Fruit fly (Drosophila melanogaster) whole organism, adult: ENCODE results near the gene MICAL-like.
A peak's percentile ranks its signal among the peaks of the same experiment; 100 is the strongest.

Experiments used
- CG11617 ChIP-seq: fragments of 200-800 bp; sonication (Bioruptor generic); optimal IDR thresholded peaks from 2 replicates; lab custom pipeline; 2017; ENCODE audit warnings: mild to moderate bottlenecking, missing biosample characterization, missing genetic modification reagents, missing genetic modification characterization
- CG14711 ChIP-seq: fragments of 200-800 bp; sonication (Bioruptor generic); optimal IDR thresholded peaks from 2 replicates; lab custom pipeline; 2018; ENCODE audit warnings: missing biosample characterization, mild to moderate bottlenecking, missing genetic modification characterization, moderate library complexity
- CG1620 ChIP-seq: fragments of 200-800 bp; sonication (Bioruptor generic); optimal IDR thresholded peaks from 2 replicates; lab custom pipeline; 2016; ENCODE audit warnings: missing biosample characterization, missing genetic modification characterization
- Hr96 ChIP-seq: fragments of 200-800 bp; sonication (Bioruptor generic); optimal IDR thresholded peaks from 2 replicates; lab custom pipeline; 2016; ENCODE audit warnings: missing biosample characterization, missing genetic modification characterization
- bab1 ChIP-seq: fragments of 200-800 bp; sonication (Bioruptor generic); optimal IDR thresholded peaks from 3 replicates; lab custom pipeline; 2019; ENCODE audit warnings: missing biosample characterization, mild to moderate bottlenecking, missing genetic modification characterization, moderate library complexity
- kay ChIP-seq: fragments of 200-800 bp; sonication (Bioruptor generic); peaks from one replicate; lab custom pipeline; 2016; ENCODE audit warnings: missing biosample characterization, missing genetic modification characterization, borderline replicate concordance
- toe ChIP-seq: fragments of 200-800 bp; sonication (Bioruptor generic); optimal IDR thresholded peaks from 2 replicates; lab custom pipeline; 2016; ENCODE audit warnings: missing biosample characterization, missing genetic modification characterization

DNA sequence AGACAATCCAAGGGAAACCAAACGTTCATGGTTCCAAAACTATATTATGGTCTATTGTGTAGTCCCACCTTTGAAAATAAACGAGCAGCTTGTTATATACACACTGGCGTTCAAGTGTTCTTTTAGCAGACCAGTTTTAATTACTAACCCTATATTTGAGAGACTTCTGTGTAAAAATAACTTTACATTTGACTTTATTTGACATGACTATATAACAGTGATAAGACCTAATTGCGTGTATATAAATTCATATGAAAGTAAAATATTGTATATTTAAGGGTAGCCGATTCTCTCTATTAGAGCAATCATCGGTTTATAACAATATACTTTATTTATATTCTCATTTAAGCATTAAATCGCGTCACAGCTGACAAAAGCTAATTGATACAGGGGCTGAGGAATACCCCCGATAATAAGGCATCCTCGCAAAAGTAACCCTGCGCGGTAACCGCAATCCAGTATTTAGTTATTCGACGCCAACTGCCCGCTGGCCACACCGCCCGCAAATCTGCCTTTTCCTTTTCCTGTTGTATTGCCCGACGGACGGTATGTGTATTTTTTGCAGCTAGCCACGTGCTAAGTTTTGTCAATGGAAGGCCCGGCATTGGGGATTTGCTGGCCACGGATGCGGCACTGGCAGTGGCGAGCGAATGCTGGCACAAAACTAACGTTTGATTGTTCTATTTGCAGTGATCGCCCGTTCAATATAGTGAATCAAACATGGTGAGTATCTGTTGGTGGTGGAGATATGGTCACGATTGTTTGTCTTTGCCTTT is 26.3 kb upstream of the MICAL-like start, which contains the start of gene RpS4:
- TF ChIP-seq CG14711 (tag; lab: Kevin White, UChicago) (peak; percentile 75), bab1 (GFP tag; lab: Kevin White, UChicago) (peak; percentile 93), kay (no peak), Hr96 (GFP tag; lab: Kevin White, UChicago) (peak; percentile 88), toe (GFP tag; lab: Kevin White, UChicago) (peak; percentile 81), CG11617 (GFP tag; lab: Kevin White, UChicago) (peak; percentile 91), CG1620 (GFP tag; lab: Kevin White, UChicago) (peak; percentile 95)
